Fruit fly (Drosophila melanogaster) whole organism, embryonic: ENCODE results near the gene Csk.

Experiments used
- ATbp ChIP-seq: fragments of 200-800 bp; sonication (Bioruptor generic); optimal IDR thresholded peaks from 2 replicates; lab custom pipeline; 2017; ENCODE audit warnings: missing biosample characterization, mild to moderate bottlenecking, missing genetic modification characterization, missing genetic modification reagents
- CG10267 ChIP-seq: fragments of 200-800 bp; sonication (Bioruptor generic); optimal IDR thresholded peaks from 2 replicates; lab custom pipeline; 2018; ENCODE audit warnings: missing biosample characterization, mild to moderate bottlenecking, missing genetic modification characterization, moderate library complexity
- CG11247 ChIP-seq: fragments of 200-800 bp; sonication (Bioruptor generic); IDR thresholded peaks from 2 replicates; pipeline ENCODE4 v1.3.6; 2022; ENCODE audit warnings: missing biosample characterization, missing genetic modification characterization
- CG11696 ChIP-seq: fragments of 200-800 bp; sonication (Bioruptor generic); IDR thresholded peaks from 2 replicates; pipeline ENCODE4 v1.3.6; 2022; ENCODE audit warnings: missing biosample characterization, missing genetic modification characterization
- CG12391 ChIP-seq: fragments of 200-800 bp; sonication (Bioruptor generic); optimal IDR thresholded peaks from 3 replicates; lab custom pipeline; 2018; ENCODE audit warnings: missing biosample characterization, mild to moderate bottlenecking, missing genetic modification characterization, moderate library complexity
- CG12744 ChIP-seq: fragments of 200-800 bp; sonication (Bioruptor generic); optimal IDR thresholded peaks from 2 replicates; lab custom pipeline; 2016; ENCODE audit warnings: missing biosample characterization, missing genetic modification characterization
- CG14667 ChIP-seq: fragments of 200-800 bp; sonication (Bioruptor generic); IDR thresholded peaks from 2 replicates; pipeline ENCODE4 v1.3.6; 2022; ENCODE audit warnings: missing biosample characterization, missing genetic modification characterization
- CG14710 ChIP-seq: fragments of 200-800 bp; sonication (Bioruptor generic); optimal IDR thresholded peaks from 3 replicates; lab custom pipeline; 2019; ENCODE audit warnings: missing biosample characterization, mild to moderate bottlenecking, missing genetic modification characterization, moderate library complexity
- CG16779 ChIP-seq: fragments of 200-800 bp; sonication (Bioruptor generic); IDR thresholded peaks from 2 replicates; pipeline ENCODE4 v1.3.6; 2022; ENCODE audit warnings: missing biosample characterization, missing genetic modification characterization
- CG17359 ChIP-seq: fragments of 200-800 bp; sonication (Bioruptor generic); optimal IDR thresholded peaks from 3 replicates; lab custom pipeline; 2018; ENCODE audit warnings: missing biosample characterization, mild to moderate bottlenecking, missing genetic modification characterization, moderate library complexity
- CG18599 ChIP-seq: fragments of 200-800 bp; sonication (Bioruptor generic); optimal IDR thresholded peaks from 3 replicates; lab custom pipeline; 2017; ENCODE audit warnings: missing biosample characterization, missing genetic modification characterization, mild to moderate bottlenecking, moderate library complexity, missing genetic modification reagents
- CG2875 ChIP-seq: fragments of 200-800 bp; sonication (Bioruptor generic); optimal IDR thresholded peaks from 2 replicates; lab custom pipeline; 2017; ENCODE audit warnings: missing biosample characterization, mild to moderate bottlenecking, missing genetic modification characterization, missing genetic modification reagents
- CG2889 ChIP-seq: fragments of 200-800 bp; sonication (Bioruptor generic); IDR thresholded peaks from 3 replicates; pipeline ENCODE4 v1.3.6; 2022; ENCODE audit warnings: missing biosample characterization, missing genetic modification characterization
- CG30020 ChIP-seq: fragments of 200-800 bp; optimal IDR thresholded peaks from 2 replicates; lab custom pipeline; 2019; ENCODE audit warnings: missing biosample characterization, mild to moderate bottlenecking, missing genetic modification characterization, moderate library complexity
- CG3726 ChIP-seq: fragments of 200-800 bp; sonication (Bioruptor generic); IDR thresholded peaks from 3 replicates; pipeline ENCODE4, ENCODE4 v1.3.6; 2022; ENCODE audit warnings: missing biosample characterization, missing genetic modification characterization
- CG4282 ChIP-seq: fragments of 200-800 bp; sonication (Bioruptor generic); optimal IDR thresholded peaks from 2 replicates; lab custom pipeline; 2016; ENCODE audit warnings: missing biosample characterization, missing genetic modification characterization
- CG5245 ChIP-seq: fragments of 200-800 bp; sonication (Bioruptor generic); optimal IDR thresholded peaks from 3 replicates; lab custom pipeline; 2016; ENCODE audit warnings: missing biosample characterization, missing genetic modification characterization
- CG6175 ChIP-seq: fragments of 200-800 bp; sonication (Bioruptor generic); IDR thresholded peaks from 3 replicates; pipeline ENCODE4 v1.3.6; 2022; ENCODE audit warnings: missing biosample characterization, missing genetic modification characterization
- CG6272 ChIP-seq: fragments of 200-800 bp; sonication (Bioruptor generic); IDR thresholded peaks from 2 replicates; pipeline ENCODE4 v1.3.6; 2022; ENCODE audit warnings: missing biosample characterization, missing genetic modification characterization
- CG6654 ChIP-seq: fragments of 200-800 bp; sonication (Bioruptor generic); optimal IDR thresholded peaks from 2 replicates; lab custom pipeline; 2017; ENCODE audit warnings: missing biosample characterization, mild to moderate bottlenecking, missing genetic modification characterization
- CoRest ChIP-seq: fragments of 200-800 bp; sonication (Bioruptor generic); optimal IDR thresholded peaks from 3 replicates; lab custom pipeline; 2018; ENCODE audit warnings: missing biosample characterization, mild to moderate bottlenecking, missing genetic modification characterization, moderate library complexity
- Doc3 ChIP-seq: fragments of 200-800 bp; sonication (Bioruptor generic); IDR thresholded peaks from 3 replicates; pipeline ENCODE4 v1.3.6; 2022; ENCODE audit warnings: missing biosample characterization, missing genetic modification characterization; ENCODE audit not compliant: partially characterized antibody
- HLH3B ChIP-seq: fragments of 200-800 bp; sonication (Bioruptor generic); IDR thresholded peaks from 2 replicates; pipeline ENCODE4 v1.3.6; 2022; ENCODE audit warnings: missing biosample characterization, missing genetic modification characterization
- HLH54F ChIP-seq: fragments of 200-800 bp; sonication (Bioruptor generic); optimal IDR thresholded peaks from 3 replicates; lab custom pipeline; 2016; ENCODE audit warnings: missing biosample characterization, missing genetic modification characterization
- Lhr ChIP-seq: fragments of 200-800 bp; sonication (Bioruptor generic); optimal IDR thresholded peaks from 3 replicates; lab custom pipeline; 2017; ENCODE audit warnings: mild to moderate bottlenecking, missing biosample characterization, missing genetic modification reagents, missing genetic modification characterization
- Lim3 ChIP-seq: fragments of 200-800 bp; sonication (Bioruptor generic); IDR thresholded peaks from 2 replicates; pipeline ENCODE4 v1.3.6; 2022; ENCODE audit warnings: missing biosample characterization, missing genetic modification characterization
- Mrtf ChIP-seq: fragments of 200-800 bp; sonication (Bioruptor generic); IDR thresholded peaks from 3 replicates; pipeline ENCODE4 v1.3.6; 2022; ENCODE audit warnings: missing biosample characterization, missing genetic modification characterization
- Myb ChIP-seq: fragments of 200-800 bp; sonication (Bioruptor generic); optimal IDR thresholded peaks from 2 replicates; lab custom pipeline; 2016; ENCODE audit warnings: missing biosample characterization, missing genetic modification characterization
- Ravus ChIP-seq: fragments of 200-800 bp; sonication (Bioruptor generic); IDR thresholded peaks from 2 replicates; pipeline ENCODE4 v1.3.6; 2022; ENCODE audit warnings: missing biosample characterization, missing genetic modification characterization
- Usf ChIP-seq: fragments of 200-800 bp; sonication (Bioruptor generic); optimal IDR thresholded peaks from 2 replicates; lab custom pipeline; 2017; ENCODE audit warnings: missing genotype, missing biosample characterization, missing genetic modification characterization
- YL-1 ChIP-seq: fragments of 200-800 bp; sonication (Bioruptor generic); optimal IDR thresholded peaks from 3 replicates; lab custom pipeline; 2017; ENCODE audit warnings: missing biosample characterization, mild to moderate bottlenecking, missing genetic modification characterization
- abd-A ChIP-seq: fragments of 200-800 bp; sonication (Bioruptor generic); optimal IDR thresholded peaks from 3 replicates; lab custom pipeline; 2019; ENCODE audit warnings: missing biosample characterization, mild to moderate bottlenecking, missing genetic modification characterization, moderate library complexity
- al ChIP-seq: fragments of 200-800 bp; sonication (Bioruptor generic); IDR thresholded peaks from 2 replicates; pipeline ENCODE4 v1.3.6; 2022; ENCODE audit warnings: missing biosample characterization, missing genetic modification characterization
- ara ChIP-seq: fragments of 200-800 bp; sonication (Bioruptor generic); IDR thresholded peaks from 2 replicates; pipeline ENCODE4 v1.3.6; 2022; ENCODE audit warnings: missing biosample characterization, missing genetic modification characterization
- bbx ChIP-seq: fragments of 200-800 bp; sonication (Bioruptor generic); IDR thresholded peaks from 2 replicates; pipeline ENCODE4 v1.3.6; 2022; ENCODE audit warnings: missing biosample characterization, missing genetic modification characterization; ENCODE audit not compliant: partially characterized antibody
- cato ChIP-seq: fragments of 200-800 bp; sonication (Bioruptor generic); optimal IDR thresholded peaks from 2 replicates; lab custom pipeline; 2016; ENCODE audit warnings: missing biosample characterization, missing genetic modification characterization, borderline replicate concordance
- corto ChIP-seq: fragments of 200-800 bp; sonication (Bioruptor generic); optimal IDR thresholded peaks from 2 replicates; lab custom pipeline; 2016; ENCODE audit warnings: missing biosample characterization, mild to moderate bottlenecking, missing genetic modification characterization, moderate library complexity
- da ChIP-seq: fragments of 200-800 bp; sonication (Bioruptor generic); optimal IDR thresholded peaks from 2 replicates; lab custom pipeline; 2016; ENCODE audit warnings: missing biosample characterization, missing genetic modification characterization
- dimm ChIP-seq: fragments of 200-800 bp; sonication (Bioruptor generic); IDR thresholded peaks from 2 replicates; pipeline ENCODE4 v1.3.6; 2022; ENCODE audit warnings: missing biosample characterization, missing genetic modification characterization
- dysf ChIP-seq: fragments of 200-800 bp; sonication (Bioruptor generic); IDR thresholded peaks from 3 replicates; pipeline ENCODE4 v1.3.6; 2022; ENCODE audit warnings: missing biosample characterization, missing genetic modification characterization
- fu2 ChIP-seq: fragments of 200-800 bp; sonication (Bioruptor generic); optimal IDR thresholded peaks from 2 replicates; lab custom pipeline; 2016; ENCODE audit warnings: missing biosample characterization, missing genetic modification characterization
- h ChIP-seq: fragments of >200 bp; optimal IDR thresholded peaks from 2 replicates; lab custom pipeline; 2017
- insv ChIP-seq, 2 experiments: fragments of 200-800 bp; sonication (Bioruptor generic); optimal IDR thresholded peaks; 3 replicates each; lab custom pipeline; 2016 to 2018; ENCODE audit warnings: missing biosample characterization in 2 of 2, missing genetic modification characterization in 2 of 2
- jumu ChIP-seq: fragments of 200-800 bp; sonication (Bioruptor generic); optimal IDR thresholded peaks from 3 replicates; lab custom pipeline; 2016; ENCODE audit warnings: missing biosample characterization, missing genetic modification characterization
- mam ChIP-seq: fragments of 200-800 bp; sonication (Bioruptor generic); optimal IDR thresholded peaks from 3 replicates; lab custom pipeline; 2016; ENCODE audit warnings: missing biosample characterization, missing genetic modification characterization
- onecut ChIP-seq: fragments of 200-800 bp; sonication (Bioruptor generic); IDR thresholded peaks from 2 replicates; pipeline ENCODE4 v1.3.6; 2022; ENCODE audit warnings: missing biosample characterization, missing genetic modification characterization
- schlank ChIP-seq: fragments of 200-800 bp; sonication (Bioruptor generic); optimal IDR thresholded peaks from 2 replicates; lab custom pipeline; 2018; ENCODE audit warnings: missing biosample characterization, mild to moderate bottlenecking, missing genetic modification characterization
- sr ChIP-seq: fragments of 200-800 bp; sonication (Bioruptor generic); IDR thresholded peaks from 3 replicates; pipeline ENCODE4 v1.3.6; 2022; ENCODE audit warnings: missing biosample characterization, missing genetic modification characterization
- tll ChIP-seq, 2 experiments: fragments of 200-800 bp in 1 of 2; fragments of >200 bp in 1 of 2; sonication (Bioruptor generic) in 1 of 2; optimal IDR thresholded peaks; 2 replicates each; lab custom pipeline; 2017 to 2019; ENCODE audit warnings: missing biosample characterization in 2 of 2, missing genetic modification characterization in 2 of 2, mild to moderate bottlenecking in 1 of 2, moderate library complexity in 1 of 2
- z ChIP-seq: fragments of 200-800 bp; sonication (Bioruptor generic); IDR thresholded peaks from 3 replicates; pipeline ENCODE4 v1.3.6; 2022; ENCODE audit warnings: missing biosample characterization, missing genetic modification characterization

Csk gene

dm6 chr3R:11613252-11614036 lies 37.1 kb downstream of the Csk start (continued):
- TF ChIP-seq tll (GFP tag; optimal IDR thresholded peaks at IDR 0.05; lab: Kevin White, UChicago) (peak in 1 of 2 experiments; percentile 66), CG4282 (GFP tag; lab: Kevin White, UChicago) (peak; percentile 7), CG17359 (tag; lab: Kevin White, UChicago) (peak; percentile 41), z (no peak), CG12744 (GFP tag; lab: Kevin White, UChicago) (peak; percentile 61), al (GFP tag; lab: Robert Waterston, UW) (no peak), CG6654 (GFP tag; lab: Kevin White, UChicago) (no peak), corto (GFP tag; lab: Kevin White, UChicago) (no peak), dimm (GFP tag; lab: Robert Waterston, UW) (no peak), insv (GFP tag; optimal IDR thresholded peaks at IDR 0.05; lab: Kevin White, UChicago) (peak in 1 of 2 experiments; percentile 64), CG6272 (GFP tag; lab: Robert Waterston, UW) (0 out of 2 replicates have a peak, but pooled peaks have one; percentile 21), CG14667 (GFP tag; lab: Robert Waterston, UW) (peak; percentile 73), CG12391 (peak; percentile 56), HLH54F (GFP tag; lab: Kevin White, UChicago) (peak; percentile 42), Doc3 (GFP tag; lab: Robert Waterston, UW) (no peak), CG3726 (GFP tag; lab: Robert Waterston, UW) (no peak), fu2 (GFP tag; lab: Kevin White, UChicago) (peak; percentile 26), CG5245 (GFP tag; lab: Kevin White, UChicago) (peak; percentile 83), CG6175 (GFP tag; lab: Robert Waterston, UW) (peak; percentile 21; the same call in 1 of the 3 replicates), CG2875 (GFP tag; lab: Kevin White, UChicago) (no peak), h (lab: Kevin White, UChicago) (no peak), YL-1 (GFP tag; lab: Kevin White, UChicago) (peak; percentile 16), CG16779 (GFP tag; lab: Robert Waterston, UW) (peak; percentile 13; the same call in 1 of the 2 replicates), ara (GFP tag; lab: Robert Waterston, UW) (no peak), CG14710 (tag; lab: Kevin White, UChicago) (peak; percentile 47), CG2889 (no peak), Ravus (GFP tag; lab: Robert Waterston, UW) (no peak; the same call in 1 of the 2 replicates), ATbp (GFP tag; lab: Kevin White, UChicago) (peak; percentile 1), schlank (tag; lab: Kevin White, UChicago) (no peak), CG30020 (tag; lab: Kevin White, UChicago) (no peak), da (GFP tag; lab: Kevin White, UChicago) (peak; percentile 24), bbx (GFP tag; lab: Robert Waterston, UW) (peak; percentile 61), onecut (GFP tag; lab: Robert Waterston, UW) (peak; percentile 67), Myb (GFP tag; lab: Kevin White, UChicago) (peak; percentile 82), CG11696 (GFP tag; lab: Robert Waterston, UW) (no peak), abd-A (no peak), CG11247 (GFP tag; lab: Robert Waterston, UW) (peak; percentile 89), mam (GFP tag; lab: Kevin White, UChicago) (peak; percentile 62), dysf (GFP tag; lab: Robert Waterston, UW) (peak; percentile 78), jumu (no peak), sr (GFP tag; lab: Robert Waterston, UW) (no peak), CG18599 (GFP tag; lab: Kevin White, UChicago) (no peak), Usf (GFP tag; lab: Kevin White, UChicago) (no peak), cato (GFP tag; lab: Kevin White, UChicago) (peak; percentile 52), Lhr (GFP tag; lab: Kevin White, UChicago) (peak; percentile 90), CoRest (tag; lab: Kevin White, UChicago) (peak; percentile 72), HLH3B (GFP tag; lab: Robert Waterston, UW) (peak; percentile 65), CG10267 (tag; lab: Kevin White, UChicago) (peak; percentile 65), Mrtf (GFP tag; lab: Robert Waterston, UW) (peak; percentile 67; the same call in 2 of the 3 replicates), Lim3 (GFP tag; lab: Robert Waterston, UW) (no peak)
